Fruit fly (Drosophila melanogaster): Measurements from ENCODE around the gene CG33272.

dm6 chr3L:11528397-11528923 is 18.1 kb upstream of the CG33272 start:
- TF ChIP-seq br (GFP tag; optimal IDR thresholded peaks at IDR 0.05): peak; percentile 22
- TF ChIP-seq usp (GFP tag; optimal IDR thresholded peaks at IDR 0.05): no peak
- TF ChIP-seq woc (GFP tag; optimal IDR thresholded peaks at IDR 0.05): no peak
- no peak for TF ChIP-seq HLH106 (tag; optimal IDR thresholded peaks at IDR 0.05)
- TF ChIP-seq psq (GFP tag; optimal IDR thresholded peaks at IDR 0.05): no peak
- TF ChIP-seq Dfd (GFP tag; optimal IDR thresholded peaks at IDR 0.05): no peak
- TF ChIP-seq lola (GFP tag; optimal IDR thresholded peaks at IDR 0.05): no peak
- no peak for TF ChIP-seq Hr78 (GFP tag; optimal IDR thresholded peaks at IDR 0.05)
- TF ChIP-seq h (GFP tag; optimal IDR thresholded peaks at IDR 0.05): peak; percentile 54

Measured in whole organism, wandering third instar larva.